Worm (Caenorhabditis elegans) whole organism, late embryonic: ENCODE data around the gene C34B4.3.

ENCODE experiments used
- C08G9.2 ChIP-seq: sonication (generic microtip); optimal IDR thresholded peaks from 2 replicates; lab custom pipeline; 2016; ENCODE audit warnings: mild to moderate bottlenecking, missing genetic modification characterization, moderate library complexity, missing compliant biosample characterization
- C38D4.7 ChIP-seq: fragments of 200-800 bp; sonication (Bioruptor generic); optimal IDR thresholded peaks from 2 replicates; lab custom pipeline; 2018; ENCODE audit warnings: mild to moderate bottlenecking, missing genetic modification characterization, moderate library complexity, missing compliant biosample characterization
- Y22D7AL.16 ChIP-seq: sonication (generic microtip); optimal IDR thresholded peaks from 2 replicates; lab custom pipeline; 2016; ENCODE audit warnings: missing genetic modification characterization, missing compliant biosample characterization
- ahr-1 ChIP-seq: sonication (generic microtip); optimal IDR thresholded peaks from 2 replicates; lab custom pipeline; 2016; ENCODE audit warnings: missing genetic modification characterization, missing compliant biosample characterization
- ceh-14 ChIP-seq: sonication (generic microtip); optimal IDR thresholded peaks from 2 replicates; lab custom pipeline; 2016; ENCODE audit warnings: missing genotype, missing genetic modification characterization, missing compliant biosample characterization
- ceh-18 ChIP-seq: sonication (generic microtip); optimal IDR thresholded peaks from 2 replicates; lab custom pipeline; 2016; ENCODE audit warnings: missing genetic modification characterization, missing compliant biosample characterization
- ceh-2 ChIP-seq: sonication (generic microtip); optimal IDR thresholded peaks from 2 replicates; lab custom pipeline; 2016; ENCODE audit warnings: missing genotype, missing genetic modification characterization, missing compliant biosample characterization
- ceh-22 ChIP-seq: sonication (generic microtip); optimal IDR thresholded peaks from 2 replicates; lab custom pipeline; 2017; ENCODE audit warnings: missing biosample characterization, missing genetic modification characterization
- ceh-30 ChIP-seq: fragments of 150-350 bp; optimal IDR thresholded peaks from 2 replicates; lab custom pipeline; 2014; ENCODE audit warnings: missing biosample characterization, missing genetic modification characterization
- ceh-34 ChIP-seq: sonication (generic microtip); optimal IDR thresholded peaks from 2 replicates; lab custom pipeline; 2016; ENCODE audit warnings: mild to moderate bottlenecking, missing genetic modification characterization, missing compliant biosample characterization
- ceh-45 ChIP-seq: fragments of 200-800 bp; sonication (Bioruptor generic); IDR thresholded peaks from 2 replicates; pipeline ENCODE4 v1.3.6; 2022; ENCODE audit warnings: missing genetic modification reagents, missing genetic modification characterization, missing compliant biosample characterization
- ceh-9 ChIP-seq: sonication (generic microtip); optimal IDR thresholded peaks from 2 replicates; lab custom pipeline; 2016; ENCODE audit warnings: mild to moderate bottlenecking, missing genetic modification characterization, inconsistent platforms, missing compliant biosample characterization
- elt-2 ChIP-seq: sonication (generic microtip); optimal IDR thresholded peaks from 2 replicates; lab custom pipeline; 2016; ENCODE audit warnings: missing genetic modification reagents, missing genetic modification characterization, missing compliant biosample characterization
- ets-4 ChIP-seq: sonication (generic microtip); optimal IDR thresholded peaks from 2 replicates; lab custom pipeline; 2016; ENCODE audit warnings: missing genetic modification characterization, missing compliant biosample characterization
- eyg-1 ChIP-seq: sonication (generic microtip); optimal IDR thresholded peaks from 2 replicates; lab custom pipeline; 2016; ENCODE audit warnings: missing genotype, missing genetic modification characterization, missing compliant biosample characterization
- fkh-10 ChIP-seq: fragments of 150-350 bp; optimal IDR thresholded peaks from 2 replicates; lab custom pipeline; 2014; ENCODE audit warnings: missing biosample characterization, missing genetic modification reagents, missing genetic modification characterization
- gmeb-2 ChIP-seq: sonication (generic microtip); optimal IDR thresholded peaks from 2 replicates; lab custom pipeline; 2016; ENCODE audit warnings: missing genetic modification characterization, inconsistent platforms, missing compliant biosample characterization
- hlh-15 ChIP-seq: sonication (generic microtip); optimal IDR thresholded peaks from 2 replicates; lab custom pipeline; 2016; ENCODE audit warnings: missing genetic modification characterization, missing compliant biosample characterization
- hlh-30 ChIP-seq: sonication (generic microtip); optimal IDR thresholded peaks from 2 replicates; lab custom pipeline; 2017; ENCODE audit warnings: antibody characterized with exemption, missing genetic modification characterization, missing compliant biosample characterization; ENCODE audit not compliant: insufficient read depth
- lim-6 ChIP-seq: sonication (generic microtip); optimal IDR thresholded peaks from 2 replicates; lab custom pipeline; 2016; ENCODE audit warnings: missing genetic modification characterization, missing compliant biosample characterization
- mec-3 ChIP-seq: sonication (generic microtip); optimal IDR thresholded peaks from 2 replicates; lab custom pipeline; 2016; ENCODE audit warnings: borderline replicate concordance, missing genetic modification characterization, missing compliant biosample characterization
- nfya-1 ChIP-seq: sonication (generic microtip); optimal IDR thresholded peaks from 2 replicates; lab custom pipeline; 2017; ENCODE audit warnings: missing genetic modification characterization, mild to moderate bottlenecking, missing compliant biosample characterization, antibody characterized with exemption, moderate library complexity
- nhr-11 ChIP-seq: fragments of 150-350 bp; optimal IDR thresholded peaks from 2 replicates; lab custom pipeline; 2014; ENCODE audit warnings: missing biosample characterization, missing genetic modification characterization
- nhr-232 ChIP-seq: sonication (generic microtip); optimal IDR thresholded peaks from 2 replicates; lab custom pipeline; 2016; ENCODE audit warnings: missing genetic modification characterization, missing compliant biosample characterization
- odd-2 ChIP-seq: sonication (generic microtip); optimal IDR thresholded peaks from 2 replicates; lab custom pipeline; 2017; ENCODE audit warnings: antibody characterized with exemption, mild to moderate bottlenecking, missing genetic modification characterization, missing compliant biosample characterization
- pag-3 ChIP-seq: sonication (generic microtip); optimal IDR thresholded peaks from 2 replicates; lab custom pipeline; 2016; ENCODE audit warnings: missing compliant biosample characterization, missing genetic modification characterization, borderline replicate concordance
- pqm-1 ChIP-seq: sonication (generic microtip); optimal IDR thresholded peaks from 2 replicates; lab custom pipeline; 2016; ENCODE audit warnings: missing genetic modification characterization, missing compliant biosample characterization
- pros-1 ChIP-seq: fragments of 150-350 bp; optimal IDR thresholded peaks from 2 replicates; lab custom pipeline; 2014; ENCODE audit warnings: missing biosample characterization, missing genetic modification reagents, missing genetic modification characterization
- rnt-1 ChIP-seq: sonication (generic microtip); optimal IDR thresholded peaks from 2 replicates; lab custom pipeline; 2016; ENCODE audit warnings: missing genetic modification characterization, missing compliant biosample characterization
- sdc-2 ChIP-seq: sonication (generic microtip); optimal IDR thresholded peaks from 2 replicates; lab custom pipeline; 2016; ENCODE audit warnings: missing genotype, missing genetic modification characterization, missing compliant biosample characterization
- sox-4 ChIP-seq: sonication (generic microtip); optimal IDR thresholded peaks from 2 replicates; lab custom pipeline; 2017; ENCODE audit warnings: mild to moderate bottlenecking, missing genetic modification characterization, inconsistent platforms, missing compliant biosample characterization
- tbx-7 ChIP-seq: sonication (generic microtip); optimal IDR thresholded peaks from 2 replicates; lab custom pipeline; 2016; ENCODE audit warnings: missing genotype, missing genetic modification characterization, missing compliant biosample characterization
- unc-3 ChIP-seq, 2 experiments: fragments of 200-800 bp in 1 of 2; sonication (Bioruptor generic) in 1 of 2; sonication (generic microtip) in 1 of 2; conservative IDR thresholded peaks in 1 of 2; optimal IDR thresholded peaks in 1 of 2; 2 replicates each; pipeline versions ENCODE4 v1.3.6 to Lab custom; 2016 to 2022; ENCODE audit warnings: missing compliant biosample characterization in 2 of 2, missing genetic modification characterization in 2 of 2, missing genetic modification reagents in 1 of 2
- unc-42 ChIP-seq: sonication (generic microtip); optimal IDR thresholded peaks from 2 replicates; lab custom pipeline; 2016; ENCODE audit warnings: missing genotype, missing genetic modification characterization, missing compliant biosample characterization
- unc-86 ChIP-seq: sonication (generic microtip); optimal IDR thresholded peaks from 2 replicates; lab custom pipeline; 2016; ENCODE audit warnings: missing genetic modification characterization, missing compliant biosample characterization

The C34B4.3 gene

ce11 chrV:13075432-13075831 lies 4.5 kb upstream of the C34B4.3 start:
- no peak for TF ChIP-seq sdc-2
- TF ChIP-seq ceh-9 (tag; lab: Kevin White, UChicago), result no peak
- no peak for TF ChIP-seq mec-3
- TF ChIP-seq nhr-232 (tag; lab: Kevin White, UChicago), result no peak
- TF ChIP-seq pros-1 (tag; lab: Kevin White, UChicago), result no peak
- no peak for TF ChIP-seq ceh-14 (tag; lab: Kevin White, UChicago)
- TF ChIP-seq Y22D7AL.16 (tag; lab: Kevin White, UChicago), result no peak
- no peak for TF ChIP-seq pqm-1 (tag; lab: Kevin White, UChicago)
- no peak for TF ChIP-seq ahr-1 (tag; lab: Kevin White, UChicago)

ce11 chrV:13074148-13074547 lies 3.2 kb upstream of the C34B4.3 start:
- TF ChIP-seq unc-42 (tag; lab: Kevin White, UChicago) (peak; percentile 31), C38D4.7 (GFP tag; lab: Kevin White, UChicago) (no peak)

ce11 chrV:13073145-13073544 lies 2.2 kb upstream of the C34B4.3 start:
- TF ChIP-seq ceh-22 (tag; lab: Kevin White, UChicago) (no peak), nhr-11 (tag; lab: Kevin White, UChicago) (no peak), pqm-1 (tag; lab: Kevin White, UChicago) (no peak), ceh-18 (tag; lab: Kevin White, UChicago) (no peak), ceh-45 (GFP tag; lab: Robert Waterston, UW) (no peak), nfya-1 (no peak), C08G9.2 (tag; lab: Kevin White, UChicago) (no peak), eyg-1 (tag; lab: Kevin White, UChicago) (no peak), ceh-30 (tag; lab: Kevin White, UChicago) (no peak), hlh-15 (tag; lab: Kevin White, UChicago) (no peak), ets-4 (tag; lab: Kevin White, UChicago) (no peak), pros-1 (tag; lab: Kevin White, UChicago) (no peak), rnt-1 (no peak), unc-3 (GFP tag; conservative IDR thresholded peaks at IDR 0.05; lab: Robert Waterston, UW) (no peak), unc-3 (tag; optimal IDR thresholded peaks at IDR 0.05; lab: Kevin White, UChicago) (no peak), pag-3 (tag; lab: Kevin White, UChicago) (no peak), unc-86 (no peak), fkh-10 (GFP tag; lab: Kevin White, UChicago) (no peak)

- TF ChIP-seq eyg-1 (tag; lab: Kevin White, UChicago) (no peak), ceh-2 (no peak), ahr-1 (tag; lab: Kevin White, UChicago) (no peak), sox-4 (no peak), gmeb-2 (no peak), tbx-7 (tag; lab: Kevin White, UChicago) (no peak), nhr-11 (tag; lab: Kevin White, UChicago) (no peak), elt-2 (tag; lab: Kevin White, UChicago) (no peak), odd-2 (tag; lab: Kevin White, UChicago) (no peak), Y22D7AL.16 (tag; lab: Kevin White, UChicago) (no peak), ceh-22 (tag; lab: Kevin White, UChicago) (no peak), lim-6 (tag; lab: Kevin White, UChicago) (no peak), ceh-34 (no peak), ceh-30 (tag; lab: Kevin White, UChicago) (no peak), unc-42 (tag; lab: Kevin White, UChicago) (no peak), ceh-45 (GFP tag; lab: Robert Waterston, UW) (no peak), hlh-30 (no peak)
Observed at ce11 chrV:13070278-13070677, 674 bp downstream of the C34B4.3 start.
